Fruit fly (Drosophila melanogaster): ENCODE results near the gene se.

- no peak for TF ChIP-seq psq (optimal IDR thresholded peaks at IDR 0.05)
- TF ChIP-seq ttk (optimal IDR thresholded peaks at IDR 0.05): no peak
- no peak for TF ChIP-seq Sin3A (optimal IDR thresholded peaks at IDR 0.05)
- TF ChIP-seq Myc (optimal IDR thresholded peaks at IDR 0.05): no peak
- TF ChIP-seq h (optimal IDR thresholded peaks at IDR 0.05): no peak
These were observed 7.5 kb downstream of the se start for dm6 chr3L:8527829-8528228.
